Worm (Caenorhabditis elegans): ENCODE measurements around the gene lron-2.

Gene lron-2

ce11 chrV:9316970-9317369, 29.6 kb upstream of the lron-2 start:
- TF ChIP-seq ceh-9 (tag; optimal IDR thresholded peaks at IDR 0.05) (no peak), R02D3.7 (tag; optimal IDR thresholded peaks at IDR 0.05) (no peak), fkh-10 (GFP tag; optimal IDR thresholded peaks at IDR 0.05) (peak; percentile 59), nhr-12 (tag; optimal IDR thresholded peaks at IDR 0.05) (no peak)

- TF ChIP-seq nhr-11 (tag; optimal IDR thresholded peaks at IDR 0.05) (no peak), fkh-2 (tag; optimal IDR thresholded peaks at IDR 0.05) (no peak), sea-2 (GFP tag; optimal IDR thresholded peaks at IDR 0.05) (no peak), ceh-82 (tag; optimal IDR thresholded peaks at IDR 0.05) (no peak), nhr-25 (tag; optimal IDR thresholded peaks at IDR 0.05) (no peak), unc-62 (GFP tag; optimal IDR thresholded peaks at IDR 0.05) (no peak), pqm-1 (tag; optimal IDR thresholded peaks at IDR 0.05) (no peak), elt-1 (tag; optimal IDR thresholded peaks at IDR 0.05) (no peak), skn-1 (tag; optimal IDR thresholded peaks at IDR 0.05) (no peak), hmg-11 (tag; optimal IDR thresholded peaks at IDR 0.05) (no peak), nhr-67 (tag; optimal IDR thresholded peaks at IDR 0.05) (no peak), unc-39 (tag; optimal IDR thresholded peaks at IDR 0.05) (no peak), fos-1 (tag; optimal IDR thresholded peaks at IDR 0.05) (no peak), nhr-76 (tag; optimal IDR thresholded peaks at IDR 0.05) (no peak), ama-1 (optimal IDR thresholded peaks at IDR 0.05) (no peak), eor-1 (tag; optimal IDR thresholded peaks at IDR 0.05) (no peak), elt-2 (tag; optimal IDR thresholded peaks at IDR 0.05) (no peak), ztf-11 (tag; optimal IDR thresholded peaks at IDR 0.05) (no peak), ceh-16 (tag; optimal IDR thresholded peaks at IDR 0.05) (no peak), jun-1 (tag; optimal IDR thresholded peaks at IDR 0.05) (no peak)
Observed at ce11 chrV:9314408-9314807, 27.0 kb upstream of the lron-2 start.

ce11 chrV:9312377-9312776, 25.0 kb upstream of the lron-2 start:
- TF ChIP-seq fkh-10 (GFP tag; optimal IDR thresholded peaks at IDR 0.05) (peak; percentile 79), hmg-11 (tag; optimal IDR thresholded peaks at IDR 0.05) (no peak)

- no peak for TF ChIP-seq elt-1 (tag; optimal IDR thresholded peaks at IDR 0.05)
- TF ChIP-seq unc-39 (tag; optimal IDR thresholded peaks at IDR 0.05) = no peak
- TF ChIP-seq fkh-10 (GFP tag; optimal IDR thresholded peaks at IDR 0.05) = no peak
Observed at ce11 chrV:9305116-9305515, 17.8 kb upstream of the lron-2 start, which contains the start of gene F44A2.3. TSS of gene F44A2.3 (plus strand) at chrV:9305416.

ce11 chrV:9303026-9303425, 15.7 kb upstream of the lron-2 start, which contains the start of gene nhr-39:
TSS of gene nhr-39 (plus strand) at chrV:9303326.
- no peak for TF ChIP-seq ceh-9 (tag; optimal IDR thresholded peaks at IDR 0.05)
- no peak for TF ChIP-seq mml-1 (tag; optimal IDR thresholded peaks at IDR 0.05)
- TF ChIP-seq elt-3 (tag; optimal IDR thresholded peaks at IDR 0.05) = no peak
- no peak for TF ChIP-seq nhr-23 (tag; optimal IDR thresholded peaks at IDR 0.05)
- no peak for TF ChIP-seq ceh-16 (tag; optimal IDR thresholded peaks at IDR 0.05)
- TF ChIP-seq fkh-2 (tag; optimal IDR thresholded peaks at IDR 0.05) = no peak
- TF ChIP-seq eor-1 (tag; optimal IDR thresholded peaks at IDR 0.05) = no peak
- no peak for TF ChIP-seq lsy-12 (tag; optimal IDR thresholded peaks at IDR 0.05)
- TF ChIP-seq unc-62 (GFP tag; optimal IDR thresholded peaks at IDR 0.05) = no peak
- TF ChIP-seq egl-27 (tag; optimal IDR thresholded peaks at IDR 0.05) = no peak
- no peak for TF ChIP-seq elt-1 (tag; optimal IDR thresholded peaks at IDR 0.05)
- no peak for TF ChIP-seq egl-5 (tag; optimal IDR thresholded peaks at IDR 0.05)
- no peak for TF ChIP-seq R02D3.7 (tag; optimal IDR thresholded peaks at IDR 0.05)
- no peak for TF ChIP-seq aly-2 (tag; optimal IDR thresholded peaks at IDR 0.05)
- no peak for TF ChIP-seq nfya-1 (tag; optimal IDR thresholded peaks at IDR 0.05; ENCODE audit: insufficient read depth)
- no peak for TF ChIP-seq nhr-11 (tag; optimal IDR thresholded peaks at IDR 0.05)
- TF ChIP-seq lin-39 (tag; optimal IDR thresholded peaks at IDR 0.05) = no peak
- no peak for TF ChIP-seq sea-2 (GFP tag; optimal IDR thresholded peaks at IDR 0.05)

ce11 chrV:9297332-9297731, 10.0 kb upstream of the lron-2 start, which contains the start of gene F44A2.5:
TSS of gene F44A2.5 (plus strand) at chrV:9297632.
- TF ChIP-seq pha-4 (tag; optimal IDR thresholded peaks at IDR 0.05) = peak; percentile 23
- TF ChIP-seq nhr-77 (tag; optimal IDR thresholded peaks at IDR 0.05) = no peak
- TF ChIP-seq elt-1 (tag; optimal IDR thresholded peaks at IDR 0.05) = no peak
- no peak for TF ChIP-seq snpc-4 (tag; optimal IDR thresholded peaks at IDR 0.05)
- TF ChIP-seq egl-5 (tag; optimal IDR thresholded peaks at IDR 0.05) = no peak
- no peak for TF ChIP-seq egl-27 (tag; optimal IDR thresholded peaks at IDR 0.05)

All from whole organism, L3 larva.